Fruit fly (Drosophila melanogaster) whole organism, embryonic: ENCODE results near the gene CG31883.

Experiments
- C15 ChIP-seq: fragments of 200-800 bp; sonication (Bioruptor generic); IDR thresholded peaks from 3 replicates; pipeline ENCODE4 v1.3.6; 2022; ENCODE audit warnings: missing biosample characterization, missing genetic modification characterization
- CG10959 ChIP-seq: fragments of 200-800 bp; sonication (Bioruptor generic); IDR thresholded peaks from 2 replicates; pipeline ENCODE4 v1.3.6; 2022; ENCODE audit warnings: missing biosample characterization, missing genetic modification characterization
- CG10979 ChIP-seq: fragments of 200-800 bp; sonication (Bioruptor generic); optimal IDR thresholded peaks from 2 replicates; lab custom pipeline; 2018; ENCODE audit warnings: missing biosample characterization, mild to moderate bottlenecking, missing genetic modification characterization, moderate library complexity
- CG13296 ChIP-seq: fragments of 200-800 bp; sonication (Bioruptor generic); optimal IDR thresholded peaks from 3 replicates; lab custom pipeline; 2018; ENCODE audit warnings: missing biosample characterization, mild to moderate bottlenecking, missing genetic modification characterization
- CG14710 ChIP-seq: fragments of 200-800 bp; sonication (Bioruptor generic); optimal IDR thresholded peaks from 3 replicates; lab custom pipeline; 2019; ENCODE audit warnings: missing biosample characterization, mild to moderate bottlenecking, missing genetic modification characterization, moderate library complexity
- CG15011 ChIP-seq: fragments of 200-800 bp; sonication (Bioruptor generic); optimal IDR thresholded peaks from 3 replicates; lab custom pipeline; 2018; ENCODE audit warnings: missing biosample characterization, mild to moderate bottlenecking, missing genetic modification characterization
- CG15073 ChIP-seq: fragments of 200-800 bp; sonication (Bioruptor generic); optimal IDR thresholded peaks from 2 replicates; lab custom pipeline; 2016; ENCODE audit warnings: missing biosample characterization, missing genetic modification characterization
- CG1602 ChIP-seq: fragments of 200-800 bp; sonication (Bioruptor generic); optimal IDR thresholded peaks from 3 replicates; lab custom pipeline; 2016; ENCODE audit warnings: missing biosample characterization, missing genetic modification characterization
- CG17328 ChIP-seq: fragments of 200-800 bp; sonication (Bioruptor generic); IDR thresholded peaks from 2 replicates; pipeline ENCODE4 v1.3.6; 2022; ENCODE audit warnings: missing biosample characterization, missing genetic modification characterization
- CG2120 ChIP-seq: fragments of 200-800 bp; sonication (Bioruptor generic); optimal IDR thresholded peaks from 3 replicates; lab custom pipeline; 2016; ENCODE audit warnings: missing biosample characterization, missing genetic modification characterization
- CG2129 ChIP-seq: fragments of 200-800 bp; sonication (Bioruptor generic); IDR thresholded peaks from 2 replicates; pipeline ENCODE4 v1.3.6; 2022; ENCODE audit warnings: missing biosample characterization, missing genetic modification characterization; ENCODE audit not compliant: partially characterized antibody
- CG2678 ChIP-seq: fragments of 200-800 bp; sonication (Bioruptor generic); optimal IDR thresholded peaks from 3 replicates; lab custom pipeline; 2019; ENCODE audit warnings: missing biosample characterization, mild to moderate bottlenecking, missing genetic modification characterization, moderate library complexity
- CG3163 ChIP-seq: fragments of 200-800 bp; sonication (Bioruptor generic); optimal IDR thresholded peaks from 3 replicates; lab custom pipeline; 2016; ENCODE audit warnings: missing biosample characterization, missing genetic modification characterization
- CG3995 ChIP-seq: fragments of 200-800 bp; sonication (Bioruptor generic); optimal IDR thresholded peaks from 3 replicates; lab custom pipeline; 2016; ENCODE audit warnings: missing biosample characterization, missing genetic modification characterization
- CG4328 ChIP-seq: fragments of 200-800 bp; sonication (Bioruptor generic); optimal IDR thresholded peaks from 3 replicates; lab custom pipeline; 2017; ENCODE audit warnings: missing biosample characterization, missing genetic modification reagents, missing genetic modification characterization
- CG43689 ChIP-seq: fragments of 200-800 bp; sonication (Bioruptor generic); IDR thresholded peaks from 2 replicates; pipeline ENCODE4 v1.3.6; 2022; ENCODE audit warnings: missing biosample characterization, missing genetic modification characterization
- CG4404 ChIP-seq: fragments of 200-800 bp; sonication (Bioruptor generic); IDR thresholded peaks from 2 replicates; pipeline ENCODE4 v1.3.6; 2022; ENCODE audit warnings: missing biosample characterization, missing genetic modification characterization
- CG6175 ChIP-seq: fragments of 200-800 bp; sonication (Bioruptor generic); IDR thresholded peaks from 3 replicates; pipeline ENCODE4 v1.3.6; 2022; ENCODE audit warnings: missing biosample characterization, missing genetic modification characterization
- CG7556 ChIP-seq: fragments of 200-800 bp; sonication (Bioruptor generic); optimal IDR thresholded peaks from 2 replicates; lab custom pipeline; 2017; ENCODE audit warnings: missing biosample characterization, mild to moderate bottlenecking, missing genetic modification characterization
- CG8290 ChIP-seq, 3 experiments: fragments of 200-800 bp; sonication (Bioruptor generic); optimal IDR thresholded peaks; 2 replicates each; lab custom pipeline; 2016 to 2019; ENCODE audit warnings: missing biosample characterization in 3 of 3, missing genetic modification characterization in 3 of 3, mild to moderate bottlenecking in 2 of 3, moderate library complexity in 1 of 3
- CoRest ChIP-seq: fragments of 200-800 bp; sonication (Bioruptor generic); optimal IDR thresholded peaks from 3 replicates; lab custom pipeline; 2018; ENCODE audit warnings: missing biosample characterization, mild to moderate bottlenecking, missing genetic modification characterization, moderate library complexity
- Dad ChIP-seq: fragments of 200-800 bp; sonication (Bioruptor generic); optimal IDR thresholded peaks from 3 replicates; lab custom pipeline; 2016; ENCODE audit warnings: missing biosample characterization, missing genetic modification characterization
- Doc3 ChIP-seq: fragments of 200-800 bp; sonication (Bioruptor generic); IDR thresholded peaks from 3 replicates; pipeline ENCODE4 v1.3.6; 2022; ENCODE audit warnings: missing biosample characterization, missing genetic modification characterization; ENCODE audit not compliant: partially characterized antibody
- Ets97D ChIP-seq: fragments of 200-800 bp; sonication (Bioruptor generic); optimal IDR thresholded peaks from 3 replicates; lab custom pipeline; 2016; ENCODE audit warnings: missing biosample characterization, missing genetic modification characterization
- HHEX ChIP-seq: fragments of 200-800 bp; sonication (Bioruptor generic); optimal IDR thresholded peaks from 3 replicates; lab custom pipeline; 2017; ENCODE audit warnings: missing biosample characterization, mild to moderate bottlenecking, missing genetic modification characterization, missing genetic modification reagents
- Hsf ChIP-seq: fragments of 200-800 bp; sonication (Bioruptor generic); optimal IDR thresholded peaks from 3 replicates; lab custom pipeline; 2016; ENCODE audit warnings: missing biosample characterization, missing genetic modification characterization
- Kr ChIP-seq: fragments of 200-800 bp; sonication (Bioruptor generic); optimal IDR thresholded peaks from 2 replicates; lab custom pipeline; 2017; ENCODE audit warnings: missing biosample characterization, mild to moderate bottlenecking, missing genetic modification characterization
- Mrtf ChIP-seq: fragments of 200-800 bp; sonication (Bioruptor generic); IDR thresholded peaks from 3 replicates; pipeline ENCODE4 v1.3.6; 2022; ENCODE audit warnings: missing biosample characterization, missing genetic modification characterization
- Oli ChIP-seq: fragments of 200-800 bp; sonication (Bioruptor generic); optimal IDR thresholded peaks from 2 replicates; lab custom pipeline; 2018; ENCODE audit warnings: missing biosample characterization, mild to moderate bottlenecking, missing genetic modification characterization, moderate library complexity
- Sox100B ChIP-seq: fragments of 200-800 bp; sonication (Bioruptor generic); optimal IDR thresholded peaks from 3 replicates; lab custom pipeline; 2018; ENCODE audit warnings: missing biosample characterization, mild to moderate bottlenecking, missing genetic modification characterization
- Usf ChIP-seq: fragments of 200-800 bp; sonication (Bioruptor generic); optimal IDR thresholded peaks from 2 replicates; lab custom pipeline; 2017; ENCODE audit warnings: missing genotype, missing biosample characterization, missing genetic modification characterization
- Xrp1 ChIP-seq: fragments of 200-800 bp; sonication (Bioruptor generic); IDR thresholded peaks from 2 replicates; pipeline ENCODE4 v1.3.6; 2022; ENCODE audit warnings: missing biosample characterization, missing genetic modification characterization
- br ChIP-seq: fragments of >200 bp; optimal IDR thresholded peaks from 2 replicates; lab custom pipeline; 2017
- danr ChIP-seq: fragments of 200-800 bp; sonication (Bioruptor generic); IDR thresholded peaks from 2 replicates; pipeline ENCODE4 v1.3.6; 2022; ENCODE audit warnings: missing biosample characterization, missing genetic modification characterization
- dmrt11E ChIP-seq: fragments of 200-800 bp; sonication (Bioruptor generic); optimal IDR thresholded peaks from 3 replicates; lab custom pipeline; 2018; ENCODE audit warnings: missing biosample characterization, mild to moderate bottlenecking, missing genetic modification characterization, moderate library complexity
- dmrt99B ChIP-seq: fragments of 200-800 bp; sonication (Bioruptor generic); optimal IDR thresholded peaks from 2 replicates; lab custom pipeline; 2018; ENCODE audit warnings: missing biosample characterization, mild to moderate bottlenecking, missing genetic modification characterization, moderate library complexity
- en ChIP-seq: fragments of 200-800 bp; sonication (Bioruptor generic); optimal IDR thresholded peaks from 2 replicates; lab custom pipeline; 2016; ENCODE audit warnings: missing biosample characterization, missing genetic modification characterization
- ftz-f1 ChIP-seq: fragments of 200-800 bp; sonication (Bioruptor generic); optimal IDR thresholded peaks from 2 replicates; lab custom pipeline; 2016; ENCODE audit warnings: missing biosample characterization, missing genetic modification characterization
- gcm ChIP-seq: fragments of 200-800 bp; sonication (Bioruptor generic); optimal IDR thresholded peaks from 2 replicates; lab custom pipeline; 2019; ENCODE audit warnings: missing biosample characterization, mild to moderate bottlenecking, missing genetic modification characterization, moderate library complexity
- jing ChIP-seq: fragments of 200-800 bp; sonication (Bioruptor generic); optimal IDR thresholded peaks from 2 replicates; lab custom pipeline; 2018; ENCODE audit warnings: missing biosample characterization, mild to moderate bottlenecking, missing genetic modification characterization
- p53 ChIP-seq: fragments of 200-800 bp; sonication (Bioruptor generic); optimal IDR thresholded peaks from 2 replicates; lab custom pipeline; 2016; ENCODE audit warnings: missing biosample characterization, missing genetic modification characterization
- sc ChIP-seq, 3 experiments: fragments of >200 bp in 2 of 3; fragments of 200-800 bp in 1 of 3; sonication (Bioruptor generic) in 1 of 3; optimal IDR thresholded peaks; 2 replicates in 2 of 3; 3 replicates in 1 of 3; lab custom pipeline; 2017; ENCODE audit warnings: mild to moderate bottlenecking in 1 of 3, missing biosample characterization in 1 of 3, missing genetic modification characterization in 1 of 3, missing genetic modification reagents in 1 of 3
- sd ChIP-seq: fragments of 200-800 bp; sonication (Bioruptor generic); optimal IDR thresholded peaks from 3 replicates; lab custom pipeline; 2018; ENCODE audit warnings: missing biosample characterization, mild to moderate bottlenecking, missing genetic modification characterization, moderate library complexity
- slbo ChIP-seq: fragments of 200-800 bp; sonication (Bioruptor generic); IDR thresholded peaks from 2 replicates; pipeline ENCODE4 v1.3.6; 2022; ENCODE audit warnings: missing biosample characterization, missing genetic modification characterization
- sob ChIP-seq: fragments of 200-800 bp; sonication (Bioruptor generic); IDR thresholded peaks from 2 replicates; pipeline ENCODE4 v1.3.6; 2022; ENCODE audit warnings: missing biosample characterization, missing genetic modification characterization
- tio ChIP-seq: fragments of 200-800 bp; sonication (Bioruptor generic); optimal IDR thresholded peaks from 2 replicates; lab custom pipeline; 2017; ENCODE audit warnings: missing biosample characterization, missing genetic modification characterization, inconsistent platforms
- twi ChIP-seq: fragments of 200-800 bp; optimal IDR thresholded peaks from 2 replicates; lab custom pipeline; 2019; ENCODE audit warnings: missing biosample characterization, mild to moderate bottlenecking, missing genetic modification characterization, moderate library complexity
- unc-4 ChIP-seq: fragments of 200-800 bp; sonication (Bioruptor generic); IDR thresholded peaks from 2 replicates; pipeline ENCODE4 v1.3.6; 2022; ENCODE audit warnings: missing biosample characterization, missing genetic modification characterization; ENCODE audit not compliant: partially characterized antibody
- vvl ChIP-seq: fragments of 200-800 bp; sonication (Bioruptor generic); IDR thresholded peaks from 2 replicates; pipeline ENCODE4 v1.3.6; 2022; ENCODE audit warnings: missing biosample characterization, missing genetic modification characterization
- z ChIP-seq: fragments of 200-800 bp; sonication (Bioruptor generic); IDR thresholded peaks from 3 replicates; pipeline ENCODE4 v1.3.6; 2022; ENCODE audit warnings: missing biosample characterization, missing genetic modification characterization
- zfh1 ChIP-seq: fragments of 200-800 bp; sonication (Bioruptor generic); IDR thresholded peaks from 3 replicates; pipeline ENCODE4 v1.3.6; 2022; ENCODE audit warnings: missing biosample characterization, missing genetic modification characterization

CG31883 gene

dm6 chr2L:9490788-9491187 is 37.5 kb upstream of the CG31883 start (continued):
- no peak for TF ChIP-seq br (lab: Kevin White, UChicago)
- TF ChIP-seq Xrp1 (GFP tag; lab: Robert Waterston, UW): no peak
- peak; percentile 85 for TF ChIP-seq sob
- TF ChIP-seq danr (GFP tag; lab: Robert Waterston, UW): no peak
- peak; percentile 24 for TF ChIP-seq CG14710 (tag; lab: Kevin White, UChicago)
- no peak for TF ChIP-seq dmrt11E
- TF ChIP-seq Kr (GFP tag; lab: Kevin White, UChicago): no peak
- TF ChIP-seq CG1602 (GFP tag; lab: Kevin White, UChicago): no peak
- no peak for TF ChIP-seq Hsf
- TF ChIP-seq CG43689 (GFP tag; lab: Robert Waterston, UW): no peak
- peak; percentile 24 for TF ChIP-seq jing (GFP tag; lab: Kevin White, UChicago)
- TF ChIP-seq CG2129 (GFP tag; lab: Robert Waterston, UW): no peak
- no peak for TF ChIP-seq CG6175 (GFP tag; lab: Robert Waterston, UW)
- peak; percentile 47 for TF ChIP-seq dmrt99B (tag; lab: Kevin White, UChicago)
- peak; percentile 77 for TF ChIP-seq HHEX
- no peak for TF ChIP-seq Mrtf (GFP tag; lab: Robert Waterston, UW)
- TF ChIP-seq twi (tag; lab: Kevin White, UChicago): no peak
- TF ChIP-seq CG8290 (GFP tag; optimal IDR thresholded peaks at IDR 0.05; lab: Kevin White, UChicago): no peak
- no peak for TF ChIP-seq CG8290 (tag; optimal IDR thresholded peaks at IDR 0.05; lab: Kevin White, UChicago)
- no peak for TF ChIP-seq CG2120 (GFP tag; lab: Kevin White, UChicago)
- peak; percentile 74 for TF ChIP-seq vvl (GFP tag; lab: Robert Waterston, UW)
- peak; percentile 99 for TF ChIP-seq Ets97D (GFP tag; lab: Kevin White, UChicago)
- TF ChIP-seq unc-4 (GFP tag; lab: Robert Waterston, UW): no peak
- TF ChIP-seq slbo: peak; percentile 38; the same call in 1 of the 2 replicates
- no peak for TF ChIP-seq CG10979 (tag; lab: Kevin White, UChicago)
- no peak for TF ChIP-seq sc (optimal IDR thresholded peaks at IDR 0.05; lab: Kevin White, UChicago)
- TF ChIP-seq sc (GFP tag; optimal IDR thresholded peaks at IDR 0.05; lab: Kevin White, UChicago): no peak
- TF ChIP-seq C15: 0 out of 3 replicates have a peak, but pooled peaks have one; percentile 11
- no peak for TF ChIP-seq Doc3
- peak; percentile 33 for TF ChIP-seq CG3995 (GFP tag; lab: Kevin White, UChicago)
- peak; percentile 50 for TF ChIP-seq CG15011
- no peak for TF ChIP-seq ftz-f1 (GFP tag; lab: Kevin White, UChicago)
- TF ChIP-seq CoRest (tag; lab: Kevin White, UChicago): no peak
- no peak for TF ChIP-seq gcm
- no peak for TF ChIP-seq CG15073 (GFP tag; lab: Kevin White, UChicago)
- peak; percentile 75 for TF ChIP-seq CG4328 (GFP tag; lab: Kevin White, UChicago)
- peak; percentile 32; the same call in 1 of the 2 replicates for TF ChIP-seq CG17328 (GFP tag; lab: Robert Waterston, UW)
- TF ChIP-seq en: peak; percentile 43
- TF ChIP-seq Usf (GFP tag; lab: Kevin White, UChicago): no peak
- TF ChIP-seq Oli (tag; lab: Kevin White, UChicago): no peak
- peak; percentile 84 for TF ChIP-seq CG13296 (GFP tag; lab: Kevin White, UChicago)
- TF ChIP-seq CG7556 (GFP tag; lab: Kevin White, UChicago): no peak
- no peak for TF ChIP-seq tio (GFP tag; lab: Kevin White, UChicago)
- no peak for TF ChIP-seq z (GFP tag; lab: Robert Waterston, UW)
- no peak for TF ChIP-seq p53 (GFP tag; lab: Kevin White, UChicago)
- TF ChIP-seq CG2678 (tag; lab: Kevin White, UChicago): peak; percentile 62
- peak; percentile 12 for TF ChIP-seq Dad (GFP tag; lab: Kevin White, UChicago)
- no peak for TF ChIP-seq sd
- TF ChIP-seq CG4404 (GFP tag; lab: Robert Waterston, UW): no peak
- TF ChIP-seq CG3163 (GFP tag; lab: Kevin White, UChicago): no peak
- TF ChIP-seq CG10959 (GFP tag; lab: Robert Waterston, UW): no peak
- peak; percentile 69; the same call in 2 of the 3 replicates for TF ChIP-seq zfh1 (GFP tag; lab: Robert Waterston, UW)
- peak; percentile 62 for TF ChIP-seq Sox100B (GFP tag; lab: Kevin White, UChicago)
